Fruit fly (Drosophila melanogaster): ENCODE results near the gene CG44261.

DNA sequence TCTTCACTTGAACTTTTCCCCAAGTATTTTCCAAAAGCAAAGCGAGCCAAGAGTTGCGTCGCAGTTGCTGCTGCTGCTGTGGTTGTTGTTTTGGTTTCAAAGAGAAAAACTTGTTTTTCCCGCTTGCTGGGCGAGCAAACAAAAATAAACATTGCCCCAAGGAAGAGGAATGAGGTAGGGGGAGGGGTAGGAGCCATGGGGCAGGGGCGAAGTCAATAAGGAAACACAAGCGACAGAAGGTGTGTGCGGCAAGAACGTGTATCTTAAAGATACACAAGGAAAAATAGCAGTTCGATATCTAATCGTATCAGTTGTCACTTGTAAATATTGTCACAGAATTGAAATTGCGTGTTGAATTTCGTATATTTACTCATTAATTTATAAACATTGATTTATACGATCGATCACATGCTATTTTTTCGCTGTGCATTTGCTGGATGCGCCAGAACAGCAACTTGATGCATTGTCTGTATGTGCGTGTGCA is 14.4 kb downstream of the CG44261 start:
- TF ChIP-seq Sin3A (optimal IDR thresholded peaks at IDR 0.05) (no peak), Myc (optimal IDR thresholded peaks at IDR 0.05) (no peak), psq (optimal IDR thresholded peaks at IDR 0.05) (no peak), ttk (optimal IDR thresholded peaks at IDR 0.05) (no peak), h (optimal IDR thresholded peaks at IDR 0.05) (no peak)

All from Kc167 (cell line).